Worm (Caenorhabditis elegans) whole organism, young adult: ENCODE data around the gene tag-340.

Source experiments
- B0035.1 ChIP-seq: sonication (generic microtip); optimal IDR thresholded peaks from 2 replicates; lab custom pipeline; 2016; ENCODE audit warnings: missing genetic modification characterization, mild to moderate bottlenecking, missing compliant biosample characterization, missing genotype, missing genetic modification reagents
- B0336.3 ChIP-seq: fragments of 200-800 bp; sonication (Bioruptor generic); IDR thresholded peaks from 2 replicates; pipeline ENCODE4 v1.3.6; 2022; ENCODE audit warnings: missing genetic modification characterization, missing compliant biosample characterization
- C06A6.2 ChIP-seq: fragments of 200-800 bp; sonication (Bioruptor generic); conservative IDR thresholded peaks from 2 replicates; pipeline ENCODE4 v1.3.6; 2022; ENCODE audit warnings: missing genetic modification characterization, missing compliant biosample characterization
- C17E4.6 ChIP-seq: fragments of 200-800 bp; sonication (Bioruptor generic); IDR thresholded peaks from 2 replicates; pipeline ENCODE4 v1.3.6; 2022; ENCODE audit warnings: missing genetic modification reagents, missing genetic modification characterization, missing compliant biosample characterization
- D2030.7 ChIP-seq: fragments of 200-800 bp; sonication (Bioruptor generic); IDR thresholded peaks from 2 replicates; pipeline ENCODE4 v1.3.6; 2022; ENCODE audit warnings: missing genetic modification reagents, missing genetic modification characterization, missing compliant biosample characterization
- F23B12.7 ChIP-seq: sonication (generic microtip); optimal IDR thresholded peaks from 2 replicates; lab custom pipeline; 2017; ENCODE audit warnings: missing genetic modification characterization, mild to moderate bottlenecking, missing compliant biosample characterization, antibody characterized with exemption, moderate library complexity; ENCODE audit not compliant: insufficient read depth
- F49E8.2 ChIP-seq: sonication (generic microtip); optimal IDR thresholded peaks from 3 replicates; lab custom pipeline; 2017; ENCODE audit warnings: missing genetic modification characterization, mild to moderate bottlenecking, missing compliant biosample characterization, antibody characterized with exemption, moderate library complexity; ENCODE audit not compliant: insufficient read depth
- F52B5.7 ChIP-seq: sonication (generic microtip); optimal IDR thresholded peaks from 2 replicates; lab custom pipeline; 2016; ENCODE audit warnings: mild to moderate bottlenecking, missing genetic modification characterization, missing compliant biosample characterization
- F57A8.1 ChIP-seq: fragments of 200-800 bp; sonication (Bioruptor generic); optimal IDR thresholded peaks from 2 replicates; lab custom pipeline; 2018; ENCODE audit warnings: mild to moderate bottlenecking, missing genetic modification characterization, moderate library complexity, missing compliant biosample characterization
- K11D2.4 ChIP-seq: fragments of 200-800 bp; sonication (Bioruptor generic); IDR thresholded peaks from 2 replicates; pipeline ENCODE4 v1.3.6; 2022; ENCODE audit warnings: missing genetic modification reagents, missing genetic modification characterization, missing compliant biosample characterization
- K12H6.12 ChIP-seq: fragments of 200-800 bp; sonication (Bioruptor generic); optimal IDR thresholded peaks from 2 replicates; lab custom pipeline; 2018; ENCODE audit warnings: mild to moderate bottlenecking, missing genetic modification characterization, missing compliant biosample characterization
- T26A5.8 ChIP-seq: sonication (generic microtip); optimal IDR thresholded peaks from 2 replicates; lab custom pipeline; 2016; ENCODE audit warnings: missing genetic modification characterization, missing compliant biosample characterization
- Y53F4B.3 ChIP-seq: fragments of 200-800 bp; sonication (Bioruptor generic); IDR thresholded peaks from 2 replicates; pipeline ENCODE4 v1.3.6; 2022; ENCODE audit warnings: missing genetic modification reagents, missing genetic modification characterization, missing compliant biosample characterization
- ZK185.1 ChIP-seq: sonication (generic microtip); optimal IDR thresholded peaks from 2 replicates; lab custom pipeline; 2016; ENCODE audit warnings: mild to moderate bottlenecking, missing genetic modification characterization, missing compliant biosample characterization; ENCODE audit not compliant: poor library complexity, severe bottlenecking
- ama-1 ChIP-seq, 3 experiments: fragments of 150-350 bp in 1 of 3; sonication (generic microtip) in 2 of 3; optimal IDR thresholded peaks; 2 replicates each; lab custom pipeline; 2014 to 2018; ENCODE audit warnings: missing biosample characterization in 2 of 3, missing genetic modification characterization in 2 of 3, missing genetic modification reagents in 2 of 3
- atf-7 ChIP-seq: sonication (generic microtip); optimal IDR thresholded peaks from 2 replicates; lab custom pipeline; 2017; ENCODE audit warnings: mild to moderate bottlenecking, missing genetic modification characterization, missing compliant biosample characterization
- attf-5 ChIP-seq: fragments of 200-800 bp; sonication (Bioruptor generic); optimal IDR thresholded peaks from 2 replicates; lab custom pipeline; 2018; ENCODE audit warnings: mild to moderate bottlenecking, missing genetic modification characterization, missing compliant biosample characterization
- ccch-3 ChIP-seq: fragments of 200-800 bp; sonication (Bioruptor generic); optimal IDR thresholded peaks from 2 replicates; lab custom pipeline; 2018; ENCODE audit warnings: mild to moderate bottlenecking, missing genetic modification characterization, missing compliant biosample characterization
- cebp-2 ChIP-seq: fragments of 200-800 bp; sonication (Bioruptor generic); IDR thresholded peaks from 2 replicates; pipeline ENCODE4 v1.3.6; 2022; ENCODE audit warnings: missing genetic modification characterization, missing compliant biosample characterization
- ceh-100 ChIP-seq: fragments of 200-800 bp; sonication (Bioruptor generic); IDR thresholded peaks from 2 replicates; pipeline ENCODE4 v1.3.6; 2022; ENCODE audit warnings: missing genetic modification reagents, missing genetic modification characterization, missing compliant biosample characterization
- chd-7 ChIP-seq: sonication (generic microtip); optimal IDR thresholded peaks from 2 replicates; lab custom pipeline; 2016; ENCODE audit warnings: mild to moderate bottlenecking, missing genetic modification characterization, moderate library complexity, missing compliant biosample characterization
- ets-4 ChIP-seq: fragments of 200-800 bp; sonication (Bioruptor generic); optimal IDR thresholded peaks from 2 replicates; lab custom pipeline; 2018; ENCODE audit warnings: mild to moderate bottlenecking, missing genetic modification characterization, missing compliant biosample characterization
- fkh-3 ChIP-seq: sonication (generic microtip); optimal IDR thresholded peaks from 2 replicates; lab custom pipeline; 2016; ENCODE audit warnings: mild to moderate bottlenecking, missing genetic modification characterization, missing compliant biosample characterization
- gei-17 ChIP-seq: fragments of 200-800 bp; sonication (Bioruptor generic); optimal IDR thresholded peaks from 2 replicates; lab custom pipeline; 2018; ENCODE audit warnings: mild to moderate bottlenecking, missing genetic modification characterization, missing compliant biosample characterization
- hlh-26 ChIP-seq: fragments of 200-800 bp; sonication (Bioruptor generic); conservative IDR thresholded peaks from 2 replicates; pipeline ENCODE4 v1.3.6; 2022; ENCODE audit warnings: missing genetic modification reagents, missing genetic modification characterization, missing compliant biosample characterization
- hmg-1.2 ChIP-seq: fragments of 200-800 bp; sonication (Bioruptor generic); IDR thresholded peaks from 2 replicates; pipeline ENCODE4 v1.3.6; 2022; ENCODE audit warnings: missing genetic modification reagents, missing genetic modification characterization, missing compliant biosample characterization
- hmg-20 ChIP-seq: fragments of 200-800 bp; sonication (Bioruptor generic); IDR thresholded peaks from 2 replicates; pipeline ENCODE4 v1.3.6; 2022; ENCODE audit warnings: missing genetic modification reagents, missing genetic modification characterization, missing compliant biosample characterization
- hsf-1 ChIP-seq: fragments of 200-800 bp; sonication (Bioruptor generic); IDR thresholded peaks from 2 replicates; pipeline ENCODE4 v1.3.6; 2022; ENCODE audit warnings: missing genetic modification reagents, missing genetic modification characterization, missing compliant biosample characterization
- lag-1 ChIP-seq: fragments of 200-800 bp; sonication (Bioruptor generic); IDR thresholded peaks from 2 replicates; pipeline ENCODE4 v1.3.6; 2022; ENCODE audit warnings: missing genetic modification reagents, missing genetic modification characterization, missing compliant biosample characterization
- lin-54 ChIP-seq: fragments of 200-800 bp; sonication (Bioruptor generic); optimal IDR thresholded peaks from 2 replicates; lab custom pipeline; 2018; ENCODE audit warnings: mild to moderate bottlenecking, missing genetic modification characterization, missing compliant biosample characterization
- lir-1 ChIP-seq: fragments of 200-800 bp; sonication (Bioruptor generic); conservative IDR thresholded peaks from 2 replicates; pipeline ENCODE4 v1.3.6; 2022; ENCODE audit warnings: missing genetic modification reagents, missing genetic modification characterization, missing compliant biosample characterization
- lsy-27 ChIP-seq: sonication (generic microtip); optimal IDR thresholded peaks from 2 replicates; lab custom pipeline; 2017; ENCODE audit warnings: missing genetic modification characterization, mild to moderate bottlenecking, missing compliant biosample characterization, antibody characterized with exemption, missing genotype, borderline replicate concordance; ENCODE audit not compliant: insufficient read depth
- madf-3 ChIP-seq: fragments of 200-800 bp; sonication (Bioruptor generic); IDR thresholded peaks from 2 replicates; pipeline ENCODE4 v1.3.6; 2022; ENCODE audit warnings: missing genetic modification reagents, missing genetic modification characterization, missing compliant biosample characterization
- madf-8 ChIP-seq: fragments of 200-800 bp; sonication (Bioruptor generic); conservative IDR thresholded peaks from 2 replicates; pipeline ENCODE4 v1.3.6; 2022; ENCODE audit warnings: missing genetic modification reagents, missing genetic modification characterization, missing compliant biosample characterization
- nfya-2 ChIP-seq: fragments of 200-800 bp; sonication (Bioruptor generic); IDR thresholded peaks from 2 replicates; pipeline ENCODE4 v1.3.6; 2022; ENCODE audit warnings: missing genetic modification reagents, missing genetic modification characterization, missing compliant biosample characterization
- nhr-90 ChIP-seq: sonication (generic microtip); optimal IDR thresholded peaks from 2 replicates; lab custom pipeline; 2016; ENCODE audit warnings: missing genotype, mild to moderate bottlenecking, missing genetic modification characterization, missing compliant biosample characterization
- rpc-1 ChIP-seq, 2 experiments: fragments of 150-350 bp in 1 of 2; sonication (generic microtip) in 1 of 2; optimal IDR thresholded peaks; 2 replicates each; lab custom pipeline; 2014 to 2018; ENCODE audit warnings: missing biosample characterization in 1 of 2, missing genetic modification characterization in 1 of 2, missing genetic modification reagents in 1 of 2, missing genotype in 1 of 2
- snpc-1.1 ChIP-seq: sonication (generic microtip); optimal IDR thresholded peaks from 2 replicates; lab custom pipeline; 2017; ENCODE audit warnings: missing genetic modification characterization, mild to moderate bottlenecking, missing compliant biosample characterization, antibody characterized with exemption, moderate library complexity, missing genotype, missing genetic modification reagents; ENCODE audit not compliant: insufficient read depth
- snpc-3.4 ChIP-seq: sonication (generic microtip); optimal IDR thresholded peaks from 2 replicates; lab custom pipeline; 2017; ENCODE audit warnings: missing genetic modification characterization, mild to moderate bottlenecking, missing compliant biosample characterization, antibody characterized with exemption, moderate library complexity, missing genotype, missing genetic modification reagents
- snpc-4 ChIP-seq, 5 experiments: fragments of 150-350 bp in 1 of 5; sonication (generic microtip) in 4 of 5; optimal IDR thresholded peaks; 2 replicates each; lab custom pipeline; 2014 to 2018; ENCODE audit warnings: missing genetic modification characterization in 5 of 5, missing biosample characterization in 3 of 5, antibody characterized with exemption in 2 of 5, mild to moderate bottlenecking in 2 of 5, missing compliant biosample characterization in 2 of 5, missing genotype in 2 of 5, moderate library complexity in 2 of 5, missing genetic modification reagents in 1 of 5
- tbx-9 ChIP-seq: sonication (generic microtip); optimal IDR thresholded peaks from 2 replicates; lab custom pipeline; 2016; ENCODE audit warnings: borderline replicate concordance, missing genetic modification characterization, inconsistent platforms, missing compliant biosample characterization
- xnd-1 ChIP-seq: sonication (generic microtip); optimal IDR thresholded peaks from 2 replicates; lab custom pipeline; 2016; ENCODE audit warnings: missing genotype, missing genetic modification reagents, missing genetic modification characterization, missing compliant biosample characterization
- zfh-2 ChIP-seq: fragments of 200-800 bp; sonication (Bioruptor generic); conservative IDR thresholded peaks from 2 replicates; pipeline ENCODE4 v1.3.6; 2022; ENCODE audit warnings: missing genetic modification reagents, missing genetic modification characterization, missing compliant biosample characterization
- zim-3 ChIP-seq: sonication (generic microtip); optimal IDR thresholded peaks from 2 replicates; lab custom pipeline; 2017; ENCODE audit warnings: mild to moderate bottlenecking, missing genetic modification characterization, moderate library complexity, missing compliant biosample characterization
- ztf-18 ChIP-seq: sonication (generic microtip); optimal IDR thresholded peaks from 2 replicates; lab custom pipeline; 2016; ENCODE audit warnings: missing genotype, mild to moderate bottlenecking, missing genetic modification characterization, missing compliant biosample characterization
- ztf-22 ChIP-seq: fragments of 200-800 bp; sonication (Bioruptor generic); optimal IDR thresholded peaks from 2 replicates; lab custom pipeline; 2018; ENCODE audit warnings: mild to moderate bottlenecking, missing genetic modification characterization, moderate library complexity, missing compliant biosample characterization

The tag-340 gene

ce11 chrIII:4899728-4900127, 580 bp upstream of the tag-340 start (continued):
- TF ChIP-seq hmg-1.2 (GFP tag; lab: Robert Waterston, UW) = peak; percentile 95
- TF ChIP-seq lir-1 (GFP tag; lab: Robert Waterston, UW) = peak; percentile 96
- no peak for TF ChIP-seq cebp-2 (GFP tag; lab: Robert Waterston, UW)
- TF ChIP-seq C06A6.2 = peak; percentile 100
- TF ChIP-seq fkh-3 (tag; lab: Kevin White, UChicago) = no peak
- peak; percentile 100 for TF ChIP-seq zfh-2 (GFP tag; lab: Robert Waterston, UW)
- TF ChIP-seq nhr-90 (tag; lab: Kevin White, UChicago) = peak; percentile 97
- no peak for TF ChIP-seq nfya-2 (GFP tag; lab: Robert Waterston, UW)
- TF ChIP-seq gei-17 (GFP tag; lab: Kevin White, UChicago) = peak; percentile 92
- peak; percentile 47 for TF ChIP-seq madf-8 (GFP tag; lab: Robert Waterston, UW)
- peak; percentile 96 for TF ChIP-seq ZK185.1 (tag; lab: Kevin White, UChicago)
- TF ChIP-seq zim-3 (tag; lab: Kevin White, UChicago) = peak; percentile 64
- TF ChIP-seq hsf-1 = peak; percentile 75
- peak; percentile 87 for TF ChIP-seq C17E4.6
- TF ChIP-seq F23B12.7 (tag; lab: Kevin White, UChicago) = peak; percentile 41
- peak; percentile 6 for TF ChIP-seq F49E8.2 (tag; lab: Kevin White, UChicago)
- peak; percentile 99 for TF ChIP-seq ets-4
- TF ChIP-seq B0035.1 (tag; lab: Kevin White, UChicago) = peak; percentile 93
- TF ChIP-seq tbx-9 (tag; lab: Kevin White, UChicago) = no peak
- peak; percentile 100 for TF ChIP-seq B0336.3 (GFP tag; lab: Robert Waterston, UW)
- TF ChIP-seq T26A5.8 = no peak
- TF ChIP-seq K12H6.12 (tag; lab: Kevin White, UChicago) = peak; percentile 100
- no peak for TF ChIP-seq Y53F4B.3 (GFP tag; lab: Robert Waterston, UW)
- TF ChIP-seq rpc-1 (optimal IDR thresholded peaks at IDR 0.05; lab: Kevin White, UChicago) = no peak
- no peak for TF ChIP-seq rpc-1 (tag; optimal IDR thresholded peaks at IDR 0.05; lab: Kevin White, UChicago)
- TF ChIP-seq atf-7 (tag; lab: Kevin White, UChicago) = peak; percentile 100
- TF ChIP-seq xnd-1 (tag; lab: Kevin White, UChicago) = no peak
- TF ChIP-seq F52B5.7 (tag; lab: Kevin White, UChicago) = peak; percentile 95
- TF ChIP-seq ama-1 (optimal IDR thresholded peaks at IDR 0.05; lab: Kevin White, UChicago) = no peak
- no peak for TF ChIP-seq ama-1 (GFP tag; optimal IDR thresholded peaks at IDR 0.05; lab: Kevin White, UChicago)
- TF ChIP-seq hmg-20 (GFP tag; lab: Robert Waterston, UW) = peak; percentile 83; the same call in 1 of the 2 replicates
- TF ChIP-seq snpc-1.1 (tag; lab: Kevin White, UChicago) = no peak
- peak; percentile 98 for TF ChIP-seq K11D2.4
- TF ChIP-seq ztf-18 (tag; lab: Kevin White, UChicago) = peak; percentile 87
- TF ChIP-seq chd-7 (tag; lab: Kevin White, UChicago) = peak; percentile 100
- TF ChIP-seq lin-54 = peak; percentile 96
- peak; percentile 90 for TF ChIP-seq ceh-100 (GFP tag; lab: Robert Waterston, UW)
- TF ChIP-seq snpc-4 (GFP tag; optimal IDR thresholded peaks at IDR 0.05; lab: Kevin White, UChicago) = peak; percentile 69
- peak; percentile 77 to 91 (median 82) for TF ChIP-seq snpc-4 (tag; optimal IDR thresholded peaks at IDR 0.05; lab: Kevin White, UChicago)
- peak; percentile 99 for TF ChIP-seq attf-5 (GFP tag; lab: Kevin White, UChicago)
- TF ChIP-seq F57A8.1 = peak; percentile 22
- no peak for TF ChIP-seq lsy-27
- TF ChIP-seq hlh-26 (GFP tag; lab: Robert Waterston, UW) = no peak
- no peak for TF ChIP-seq snpc-3.4
- peak; percentile 99 for TF ChIP-seq ztf-22 (GFP tag; lab: Kevin White, UChicago)
- TF ChIP-seq ccch-3 (GFP tag; lab: Kevin White, UChicago) = no peak
- TF ChIP-seq lag-1 (GFP tag; lab: Robert Waterston, UW) = peak; percentile 86; the same call in 1 of the 2 replicates
- peak; percentile 41 for TF ChIP-seq D2030.7 (GFP tag; lab: Robert Waterston, UW)
- TF ChIP-seq madf-3 (GFP tag; lab: Robert Waterston, UW) = peak; percentile 95
